Worm (Caenorhabditis elegans) whole organism, L3 larva: Measurements from ENCODE around the gene tebp-1.
A peak's percentile ranks its signal among the peaks of the same experiment; 100 is the strongest.

Source experiments
- R02D3.7 ChIP-seq: fragments of 150-350 bp; optimal IDR thresholded peaks from 2 replicates; lab custom pipeline; 2014; ENCODE audit warnings: missing biosample characterization, missing genetic modification characterization
- ZK546.5 ChIP-seq: sonication (generic microtip); optimal IDR thresholded peaks from 2 replicates; lab custom pipeline; 2017; ENCODE audit warnings: missing biosample characterization, missing genetic modification characterization
- aly-2 ChIP-seq: fragments of 150-350 bp; optimal IDR thresholded peaks from 2 replicates; lab custom pipeline; 2014; ENCODE audit warnings: missing biosample characterization, missing genetic modification characterization
- ama-1 ChIP-seq: fragments of 150-350 bp; optimal IDR thresholded peaks from 2 replicates; lab custom pipeline; 2018
- ceh-16 ChIP-seq: sonication (generic microtip); optimal IDR thresholded peaks from 2 replicates; lab custom pipeline; 2017; ENCODE audit warnings: missing biosample characterization, missing genetic modification characterization
- ceh-28 ChIP-seq: fragments of 150-350 bp; optimal IDR thresholded peaks from 2 replicates; lab custom pipeline; 2014; ENCODE audit warnings: missing biosample characterization, missing genetic modification reagents, missing genetic modification characterization
- ceh-82 ChIP-seq: fragments of 150-350 bp; optimal IDR thresholded peaks from 2 replicates; lab custom pipeline; 2014; ENCODE audit warnings: missing biosample characterization, missing genetic modification characterization
- ceh-9 ChIP-seq: sonication (generic microtip); optimal IDR thresholded peaks from 2 replicates; lab custom pipeline; 2018; ENCODE audit warnings: missing biosample characterization, missing genetic modification characterization
- egl-27 ChIP-seq: sonication (generic microtip); optimal IDR thresholded peaks from 4 replicates; lab custom pipeline; 2017; ENCODE audit warnings: missing biosample characterization, missing genetic modification reagents, missing genetic modification characterization
- egl-5 ChIP-seq: fragments of 150-350 bp; optimal IDR thresholded peaks from 2 replicates; lab custom pipeline; 2017; ENCODE audit warnings: missing biosample characterization, missing genetic modification reagents, missing genetic modification characterization, inconsistent platforms
- elt-1 ChIP-seq: fragments of 150-350 bp; optimal IDR thresholded peaks from 2 replicates; lab custom pipeline; 2014; ENCODE audit warnings: missing biosample characterization, missing genetic modification characterization
- elt-2 ChIP-seq: sonication (generic microtip); optimal IDR thresholded peaks from 2 replicates; lab custom pipeline; 2016; ENCODE audit warnings: missing genetic modification reagents, mild to moderate bottlenecking, missing genetic modification characterization, missing compliant biosample characterization
- elt-3 ChIP-seq, 3 experiments: fragments of 150-350 bp in 1 of 3; sonication (generic microtip) in 2 of 3; optimal IDR thresholded peaks; 2 replicates in 2 of 3; 4 replicates in 1 of 3; lab custom pipeline; 2014 to 2017; ENCODE audit warnings: missing biosample characterization in 3 of 3, missing genetic modification characterization in 3 of 3
- eor-1 ChIP-seq, 2 experiments: fragments of 150-350 bp; optimal IDR thresholded peaks; 2 replicates each; lab custom pipeline; 2014 to 2018; ENCODE audit warnings: missing biosample characterization in 2 of 2, missing genetic modification characterization in 2 of 2
- fkh-10 ChIP-seq: sonication (generic microtip); optimal IDR thresholded peaks from 2 replicates; lab custom pipeline; 2017; ENCODE audit warnings: missing biosample characterization, missing genetic modification reagents, missing genetic modification characterization
- fkh-2 ChIP-seq: fragments of 150-350 bp; optimal IDR thresholded peaks from 2 replicates; lab custom pipeline; 2014; ENCODE audit warnings: missing biosample characterization, missing genetic modification reagents, missing genetic modification characterization
- fos-1 ChIP-seq: fragments of 150-350 bp; optimal IDR thresholded peaks from 2 replicates; lab custom pipeline; 2014; ENCODE audit warnings: missing biosample characterization, missing genetic modification characterization
- hmg-11 ChIP-seq: sonication (generic microtip); optimal IDR thresholded peaks from 2 replicates; lab custom pipeline; 2016; ENCODE audit warnings: missing genetic modification characterization, missing compliant biosample characterization
- jun-1 ChIP-seq: fragments of 150-350 bp; optimal IDR thresholded peaks from 2 replicates; lab custom pipeline; 2014; ENCODE audit warnings: missing biosample characterization, missing genetic modification reagents, missing genetic modification characterization
- lin-15B ChIP-seq: fragments of 150-350 bp; optimal IDR thresholded peaks from 2 replicates; lab custom pipeline; 2014; ENCODE audit warnings: missing biosample characterization, missing genetic modification characterization
- lsy-12 ChIP-seq: sonication (generic microtip); optimal IDR thresholded peaks from 2 replicates; lab custom pipeline; 2016; ENCODE audit warnings: mild to moderate bottlenecking, missing genetic modification characterization, missing compliant biosample characterization
- mdl-1 ChIP-seq: fragments of 150-350 bp; optimal IDR thresholded peaks from 2 replicates; lab custom pipeline; 2014; ENCODE audit warnings: missing biosample characterization, missing genetic modification characterization
- nfya-1 ChIP-seq: sonication (generic microtip); optimal IDR thresholded peaks from 2 replicates; lab custom pipeline; 2017; ENCODE audit warnings: missing genetic modification characterization, mild to moderate bottlenecking, missing compliant biosample characterization, antibody characterized with exemption, moderate library complexity; ENCODE audit not compliant: insufficient read depth
- nhr-11 ChIP-seq: fragments of 150-350 bp; optimal IDR thresholded peaks from 2 replicates; lab custom pipeline; 2014; ENCODE audit warnings: missing biosample characterization, missing genetic modification characterization
- nhr-12 ChIP-seq: fragments of 150-350 bp; optimal IDR thresholded peaks from 2 replicates; lab custom pipeline; 2014; ENCODE audit warnings: missing biosample characterization, missing genetic modification characterization
- nhr-23 ChIP-seq: fragments of 150-350 bp; optimal IDR thresholded peaks from 2 replicates; lab custom pipeline; 2014; ENCODE audit warnings: missing biosample characterization, missing genetic modification reagents, missing genetic modification characterization
- nhr-237 ChIP-seq: fragments of 150-350 bp; optimal IDR thresholded peaks from 2 replicates; lab custom pipeline; 2014; ENCODE audit warnings: missing biosample characterization, missing genetic modification characterization
- nhr-25 ChIP-seq: sonication (generic microtip); optimal IDR thresholded peaks from 2 replicates; lab custom pipeline; 2017; ENCODE audit warnings: missing biosample characterization, missing genetic modification characterization
- nhr-28 ChIP-seq: fragments of 150-350 bp; optimal IDR thresholded peaks from 2 replicates; lab custom pipeline; 2014; ENCODE audit warnings: missing biosample characterization, missing genetic modification characterization
- nhr-43 ChIP-seq: sonication (generic microtip); optimal IDR thresholded peaks from 2 replicates; lab custom pipeline; 2016; ENCODE audit warnings: mild to moderate bottlenecking, missing genetic modification characterization, missing compliant biosample characterization; ENCODE audit not compliant: poor library complexity, severe bottlenecking
- nhr-67 ChIP-seq: fragments of 150-350 bp; optimal IDR thresholded peaks from 2 replicates; lab custom pipeline; 2014; ENCODE audit warnings: missing biosample characterization, missing genetic modification characterization
- nhr-76 ChIP-seq: fragments of 150-350 bp; sonication (generic microtip); optimal IDR thresholded peaks from 5 replicates; lab custom pipeline; 2014; ENCODE audit warnings: missing biosample characterization, missing genetic modification characterization
- nhr-77 ChIP-seq: fragments of 150-350 bp; optimal IDR thresholded peaks from 2 replicates; lab custom pipeline; 2014; ENCODE audit warnings: missing biosample characterization, missing genetic modification characterization
- pha-4 ChIP-seq: fragments of 150-350 bp; optimal IDR thresholded peaks from 2 replicates; lab custom pipeline; 2014; ENCODE audit warnings: missing biosample characterization, missing genetic modification reagents, missing genetic modification characterization
- pqm-1 ChIP-seq: fragments of 150-350 bp; optimal IDR thresholded peaks from 2 replicates; lab custom pipeline; 2017; ENCODE audit warnings: missing biosample characterization, missing genetic modification characterization, inconsistent platforms
- sea-2 ChIP-seq: fragments of 150-350 bp; sonication (generic microtip); optimal IDR thresholded peaks from 4 replicates; lab custom pipeline; 2014; ENCODE audit warnings: missing biosample characterization, missing genetic modification reagents, missing genetic modification characterization
- skn-1 ChIP-seq: fragments of 150-350 bp; optimal IDR thresholded peaks from 2 replicates; lab custom pipeline; 2014; ENCODE audit warnings: missing biosample characterization, missing genetic modification characterization
- snpc-4 ChIP-seq: fragments of 150-350 bp; optimal IDR thresholded peaks from 2 replicates; lab custom pipeline; 2014; ENCODE audit warnings: missing biosample characterization, missing genetic modification characterization
- tbx-2 ChIP-seq: sonication (generic microtip); optimal IDR thresholded peaks from 2 replicates; lab custom pipeline; 2016; ENCODE audit warnings: mild to moderate bottlenecking, missing genetic modification characterization, missing compliant biosample characterization
- unc-39 ChIP-seq: sonication (generic microtip); optimal IDR thresholded peaks from 4 replicates; lab custom pipeline; 2017; ENCODE audit warnings: missing biosample characterization, missing genetic modification characterization
- unc-62 ChIP-seq: fragments of 150-350 bp; sonication (generic microtip); optimal IDR thresholded peaks from 4 replicates; lab custom pipeline; 2014; ENCODE audit warnings: missing biosample characterization, missing genetic modification reagents, missing genetic modification characterization
- zag-1 ChIP-seq: fragments of 150-350 bp; optimal IDR thresholded peaks from 2 replicates; lab custom pipeline; 2014; ENCODE audit warnings: missing biosample characterization, missing genetic modification characterization
- ztf-11 ChIP-seq: fragments of 150-350 bp; optimal IDR thresholded peaks from 2 replicates; lab custom pipeline; 2014; ENCODE audit warnings: missing biosample characterization, missing genetic modification characterization
- ztf-4 ChIP-seq: fragments of 150-350 bp; optimal IDR thresholded peaks from 2 replicates; lab custom pipeline; 2014; ENCODE audit warnings: missing biosample characterization, missing genetic modification characterization

Gene tebp-1

DNA sequence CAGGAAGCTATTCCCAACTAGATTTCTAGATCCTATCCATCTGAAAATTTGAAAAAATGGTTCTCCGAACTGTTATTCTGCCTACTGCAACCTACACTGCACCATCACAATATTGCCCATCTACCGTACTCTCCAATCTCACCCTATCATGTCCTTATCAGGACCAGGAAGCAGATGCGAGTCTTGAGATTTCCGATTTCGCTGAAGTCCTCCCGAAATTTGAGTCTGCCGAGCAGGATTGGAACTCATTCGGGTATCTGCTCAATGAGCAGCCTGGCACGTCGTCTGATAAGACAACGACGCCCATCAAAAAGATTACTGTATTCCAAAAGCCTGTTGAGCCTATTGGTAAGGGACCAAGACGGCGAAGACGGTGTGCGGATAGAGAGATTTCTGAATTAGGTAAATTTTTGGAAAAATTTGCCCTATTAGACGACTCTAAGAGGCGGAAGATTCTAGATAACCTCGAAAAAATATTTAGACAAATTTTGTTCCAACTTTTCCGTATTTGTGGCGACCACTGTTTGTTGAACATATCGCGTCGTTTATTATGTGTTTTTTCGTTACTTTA, 43.8 kb downstream of the tebp-1 start:
- TF ChIP-seq nhr-28 (no peak), ama-1 (lab: Kevin White, UChicago) (peak; percentile 99), nhr-43 (peak; percentile 50)

ce11 chrII:14406117-14406935, 44.5 kb downstream of the tebp-1 start:
- peak; percentile 0 for TF ChIP-seq egl-5 (tag; lab: Kevin White, UChicago)
- no peak for TF ChIP-seq nhr-77 (tag; lab: Kevin White, UChicago)
- peak in 1 of 3 experiments; percentile 15 for TF ChIP-seq elt-3 (tag; optimal IDR thresholded peaks at IDR 0.05; lab: Kevin White, UChicago)
- no peak for TF ChIP-seq nhr-23 (tag; lab: Kevin White, UChicago)
- peak; percentile 1 for TF ChIP-seq tbx-2 (tag; lab: Kevin White, UChicago)
- TF ChIP-seq nhr-25 (tag; lab: Kevin White, UChicago): peak; percentile 47
- TF ChIP-seq nhr-43: peak; percentile 17
- TF ChIP-seq nfya-1: peak; percentile 42
- peak; percentile 91 for TF ChIP-seq ama-1 (lab: Kevin White, UChicago)
- TF ChIP-seq zag-1 (tag; lab: Kevin White, UChicago): no peak
- TF ChIP-seq, all 47 proteins: peak for 7

ce11 chrII:14407332-14408270, 45.8 kb downstream of the tebp-1 start:
- TF ChIP-seq fkh-10 (GFP tag; lab: Kevin White, UChicago) (no peak), nhr-43 (peak; percentile 77), unc-39 (tag; lab: Kevin White, UChicago) (no peak), jun-1 (no peak), fos-1 (tag; lab: Kevin White, UChicago) (peak; percentile 10), nfya-1 (peak; percentile 62), lsy-12 (tag; lab: Kevin White, UChicago) (no peak), tbx-2 (tag; lab: Kevin White, UChicago) (peak; percentile 85), ceh-82 (tag; lab: Kevin White, UChicago) (no peak), nhr-23 (tag; lab: Kevin White, UChicago) (peak; percentile 88), ZK546.5 (tag; lab: Kevin White, UChicago) (no peak), ceh-28 (no peak), pha-4 (tag; lab: Kevin White, UChicago) (peak; percentile 37), nhr-67 (tag; lab: Kevin White, UChicago) (no peak), pqm-1 (tag; lab: Kevin White, UChicago) (no peak), nhr-28 (peak; percentile 34), elt-2 (tag; lab: Kevin White, UChicago) (no peak), nhr-77 (tag; lab: Kevin White, UChicago) (no peak), ceh-16 (tag; lab: Kevin White, UChicago) (peak; percentile 60), nhr-11 (tag; lab: Kevin White, UChicago) (no peak), snpc-4 (peak; percentile 22), lin-15B (tag; lab: Kevin White, UChicago) (no peak), egl-5 (tag; lab: Kevin White, UChicago) (no peak), elt-1 (tag; lab: Kevin White, UChicago) (no peak), ama-1 (lab: Kevin White, UChicago) (peak; percentile 98), elt-3 (tag; optimal IDR thresholded peaks at IDR 0.05; lab: Kevin White, UChicago) (peak in 1 of 3 experiments; percentile 62), egl-27 (tag; lab: Kevin White, UChicago) (no peak), skn-1 (tag; lab: Kevin White, UChicago) (no peak), ztf-4 (peak; percentile 89), zag-1 (tag; lab: Kevin White, UChicago) (no peak), ztf-11 (no peak), R02D3.7 (tag; lab: Kevin White, UChicago) (no peak), fkh-2 (tag; lab: Kevin White, UChicago) (no peak), unc-62 (GFP tag; lab: Kevin White, UChicago) (no peak), sea-2 (no peak), hmg-11 (no peak), nhr-25 (tag; lab: Kevin White, UChicago) (peak; percentile 89), nhr-12 (no peak), aly-2 (tag; lab: Kevin White, UChicago) (no peak), mdl-1 (tag; lab: Kevin White, UChicago) (no peak), ceh-9 (no peak), nhr-76 (tag; lab: Kevin White, UChicago) (no peak), eor-1 (tag; optimal IDR thresholded peaks at IDR 0.05; lab: Kevin White, UChicago) (no peak), nhr-237 (tag; lab: Kevin White, UChicago) (no peak)
